Fruit fly (Drosophila melanogaster) S2 (cell line): ENCODE measurements around the gene MTA1-like.
A peak's percentile ranks its signal among the peaks of the same experiment; 100 is the strongest.

Experiments
- CG8478 ChIP-seq: fragments of >200 bp; optimal IDR thresholded peaks from 2 replicates; lab custom pipeline; 2018
- CTCF ChIP-seq, 2 experiments: fragments of >200 bp; optimal IDR thresholded peaks; 2 replicates each; lab custom pipeline; 2018

The MTA1-like gene

DNA sequence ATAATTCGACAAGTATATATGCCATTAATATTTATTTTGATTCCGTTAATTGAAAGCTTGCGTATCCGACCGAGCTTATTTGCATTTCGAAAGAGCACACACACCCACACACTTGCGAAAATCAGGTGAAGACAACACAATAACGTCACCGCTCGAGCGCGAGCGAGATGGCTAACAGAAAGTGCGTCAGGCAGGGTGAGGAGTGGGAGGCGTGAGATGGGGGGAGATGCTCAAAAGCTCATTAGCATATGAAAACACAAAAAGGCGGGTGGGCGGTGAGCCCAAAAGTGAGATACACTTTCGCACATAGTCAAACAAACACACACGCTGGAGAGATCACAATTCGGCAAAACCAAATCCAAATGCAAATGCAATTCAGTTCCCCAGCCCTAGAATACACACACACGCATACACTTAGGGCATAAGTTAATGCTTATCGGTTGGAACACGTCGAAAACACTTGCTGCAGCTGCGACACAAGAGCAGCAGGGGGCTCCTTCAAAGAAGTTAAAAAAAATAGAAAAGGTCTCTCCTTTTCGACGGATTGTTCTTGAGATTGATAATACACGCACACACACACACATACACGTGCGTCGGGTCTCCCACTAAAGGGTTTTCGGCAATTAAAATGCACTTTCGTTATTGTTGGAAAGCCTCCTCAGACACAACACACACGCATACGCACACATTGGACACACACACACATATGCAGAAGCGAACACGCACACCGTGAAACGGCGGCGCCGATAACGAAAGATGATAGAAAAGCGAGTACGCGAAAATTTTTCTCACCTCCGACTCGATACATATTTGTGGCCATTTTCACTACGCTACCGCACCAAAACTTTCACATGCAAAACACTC lies 601 bp downstream of the MTA1-like start:
- TF ChIP-seq CG8478 (no peak), CTCF (optimal IDR thresholded peaks at IDR 0.05; lab: Kevin White, UChicago) (no peak)

dm6 chr3R:5643421-5643820 lies 5.1 kb downstream of the MTA1-like start:
- TF ChIP-seq CG8478 = no peak
- TF ChIP-seq CTCF (optimal IDR thresholded peaks at IDR 0.05; lab: Kevin White, UChicago) = no peak

DNA sequence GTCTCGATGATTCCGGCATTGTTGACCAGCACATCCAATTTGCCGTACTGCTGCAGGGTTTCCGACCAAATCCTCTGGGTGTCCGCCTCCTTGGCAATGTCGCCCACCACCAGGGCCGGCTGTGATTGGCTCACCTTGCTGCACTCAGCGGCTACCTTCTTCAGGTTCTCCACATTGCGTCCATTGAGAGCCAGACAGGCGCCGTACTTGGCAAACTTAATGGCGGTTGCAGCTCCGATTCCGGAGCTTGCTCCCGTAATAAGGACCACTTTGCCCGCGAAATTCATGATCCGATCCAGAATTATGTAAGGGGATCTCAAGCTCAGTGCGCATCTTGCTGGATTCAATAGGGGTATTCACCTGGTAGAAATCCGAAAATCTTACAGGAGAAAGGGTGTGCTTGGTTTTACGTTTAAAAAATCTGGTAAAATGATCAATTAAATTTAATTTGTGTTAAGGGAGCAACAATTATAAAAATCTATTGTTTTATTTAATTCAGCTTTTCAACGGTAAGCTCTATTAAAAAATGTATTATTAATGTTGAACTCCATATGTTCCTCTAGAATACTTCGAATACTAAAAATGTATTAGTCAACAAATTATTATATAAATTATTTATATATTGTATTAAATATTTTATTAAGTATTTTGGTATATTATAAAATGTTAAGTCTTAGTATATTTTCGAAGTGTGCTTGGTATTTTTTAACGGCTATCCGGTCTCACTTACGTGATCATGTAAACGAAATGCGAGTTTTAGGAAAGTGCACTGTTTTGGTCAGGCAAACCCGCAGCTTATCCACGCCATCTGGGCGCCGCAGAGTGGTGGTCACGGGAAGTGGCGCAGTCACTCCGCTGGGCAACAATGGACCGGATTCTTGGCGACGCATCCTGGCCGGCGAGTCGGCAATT lies 11.8 kb downstream of the MTA1-like start, which contains the start of the genes CG31548 and CG12170:
CG31548 (minus strand) TSS at position 334 of the 912 bp plus-strand sequence.
CG12170 (plus strand) TSS at position 716 of the 912 bp plus-strand sequence.
- TF ChIP-seq CTCF (optimal IDR thresholded peaks at IDR 0.05; lab: Kevin White, UChicago) (no peak), CG8478 (no peak)

dm6 chr3R:5635524-5635923 lies 13.0 kb downstream of the MTA1-like start, which contains the start of gene CG31546:
Gene CG31546, minus strand, starts transcription at chr3R:5635624.
- TF ChIP-seq CG8478 (no peak), CTCF (optimal IDR thresholded peaks at IDR 0.05; lab: Kevin White, UChicago) (no peak)

- TF ChIP-seq CG8478 (no peak), CTCF (optimal IDR thresholded peaks at IDR 0.05; lab: Kevin White, UChicago) (no peak)
These were observed 15.1 kb downstream of the MTA1-like start, which contains the start of gene CG12171 for dm6 chr3R:5633437-5633836. Gene CG12171, plus strand, starts transcription at chr3R:5633627.

DNA sequence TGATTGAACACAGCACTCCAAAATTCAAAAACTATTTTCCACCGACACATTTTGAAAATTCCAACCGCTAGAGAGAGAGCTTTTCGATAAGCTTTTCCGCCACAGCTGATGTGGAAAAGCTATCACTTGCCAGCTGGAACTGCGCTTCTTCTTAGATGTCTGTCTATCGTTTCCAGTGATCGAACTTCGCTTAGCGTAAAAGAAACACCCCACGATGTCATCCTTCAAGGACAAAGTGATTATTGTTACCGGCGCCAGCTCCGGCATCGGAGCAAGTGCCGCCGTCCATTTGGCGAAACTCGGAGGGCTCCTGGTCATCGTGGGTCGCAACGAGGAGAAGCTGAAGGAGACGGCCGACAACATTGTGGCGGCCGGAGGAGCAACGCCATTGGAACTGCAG lies 16.4 kb downstream of the MTA1-like start, which contains the start of gene CG31549:
CG31549 (plus strand) TSS at position 11 of the 400 bp plus-strand sequence.
- no peak for TF ChIP-seq CTCF (optimal IDR thresholded peaks at IDR 0.05; lab: Kevin White, UChicago)
- TF ChIP-seq CG8478 = no peak

DNA sequence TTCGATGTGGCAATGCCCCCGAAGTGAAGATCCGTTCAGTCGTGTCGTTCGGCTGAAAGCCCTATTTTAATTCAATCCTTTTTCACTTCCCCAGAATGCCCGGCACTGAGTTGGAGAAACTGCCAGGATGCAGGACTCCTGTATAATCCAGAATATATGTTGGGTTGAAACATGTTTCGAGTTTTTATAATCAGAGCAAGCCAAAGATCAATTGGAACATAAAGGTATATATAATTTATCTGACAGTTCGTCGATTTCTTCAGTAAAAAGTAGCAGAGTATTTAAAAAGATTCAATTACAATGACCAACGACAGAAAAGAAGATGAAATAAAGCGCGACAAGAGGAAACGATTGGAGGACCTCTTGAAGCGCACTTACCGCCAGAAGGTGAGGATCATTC lies 21.0 kb downstream of the MTA1-like start, which contains the start of gene CG31551:
CG31551 (plus strand) TSS at position 301 of the 400 bp plus-strand sequence.
- no peak for TF ChIP-seq CTCF (optimal IDR thresholded peaks at IDR 0.05; lab: Kevin White, UChicago)
- no peak for TF ChIP-seq CG8478

DNA sequence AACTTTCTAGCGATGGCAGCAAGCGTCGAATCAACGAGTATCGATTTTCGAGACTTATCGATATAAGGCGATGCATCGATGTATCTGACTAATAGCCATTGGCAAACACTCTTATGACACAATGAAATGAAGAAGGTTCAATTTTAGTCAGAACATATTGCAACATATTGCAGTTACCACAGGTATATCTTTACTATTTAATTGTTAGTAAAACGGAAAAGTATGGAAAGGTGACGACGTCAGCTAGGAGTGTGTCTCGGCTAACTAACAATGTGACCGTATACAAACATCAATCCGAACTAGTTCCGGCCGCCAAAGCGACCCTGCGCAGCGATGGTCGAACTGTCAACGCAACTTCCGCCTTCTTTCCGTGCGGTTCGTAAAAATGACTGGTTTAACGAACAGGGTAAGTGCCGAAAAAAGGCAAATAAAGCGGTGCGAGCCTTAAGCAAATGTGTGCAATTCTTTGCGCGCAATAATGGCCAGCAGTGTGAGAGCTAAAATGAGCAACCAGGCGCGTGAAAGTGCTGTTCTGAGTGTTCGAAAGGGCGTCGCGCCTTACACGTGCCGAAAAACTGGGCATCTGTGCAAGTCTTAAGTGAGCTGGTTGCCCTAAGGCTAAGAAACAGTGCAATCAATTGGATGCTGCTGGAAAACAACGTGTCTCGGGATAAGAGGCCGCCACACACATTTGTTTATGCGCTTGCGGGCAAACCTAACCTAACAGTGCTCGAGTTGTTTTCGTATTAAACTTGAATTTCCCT lies 24.2 kb downstream of the MTA1-like start, which contains the start of the genes Dph4, Spec2 and RpL13A:
Dph4 (minus strand) TSS at position 11 of the 764 bp plus-strand sequence.
Spec2 (minus strand) TSS at position 11 of the 764 bp plus-strand sequence.
RpL13A (plus strand) TSS at position 360 of the 764 bp plus-strand sequence.
- TF ChIP-seq CTCF (optimal IDR thresholded peaks at IDR 0.05; lab: Kevin White, UChicago) (peak; percentile 47 to 55), CG8478 (no peak)

DNA sequence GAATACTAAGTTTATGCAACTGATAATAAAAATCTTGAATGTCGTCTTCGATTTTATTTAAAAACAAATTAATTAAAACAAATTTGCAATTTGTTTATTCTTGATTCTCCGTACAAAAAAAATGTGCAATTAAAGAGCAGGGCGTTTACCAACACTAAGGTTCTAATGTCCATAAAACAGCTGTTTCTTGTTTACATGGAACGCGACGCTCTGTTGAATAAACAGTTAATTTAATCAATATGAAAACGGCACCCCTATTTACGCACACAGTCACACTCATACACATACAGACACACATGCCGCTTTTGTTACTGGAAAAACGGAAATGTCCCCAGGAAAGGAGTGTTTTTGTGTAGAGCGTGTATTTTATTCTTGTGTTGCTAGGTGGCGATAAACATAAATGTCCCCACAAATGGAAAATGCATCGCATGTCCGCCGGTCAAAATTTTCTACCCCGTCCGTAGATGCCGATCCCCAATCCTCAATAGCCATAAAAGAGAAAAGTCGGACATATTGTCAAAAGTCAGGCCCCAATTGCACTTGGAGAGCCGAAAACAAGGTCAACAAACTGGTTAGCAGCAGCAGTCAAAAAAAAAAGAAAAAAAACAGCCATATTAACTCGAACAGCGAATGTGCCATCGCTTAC lies 25.4 kb downstream of the MTA1-like start:
- TF ChIP-seq CTCF (optimal IDR thresholded peaks at IDR 0.05; lab: Kevin White, UChicago) (no peak), CG8478 (no peak)

- TF ChIP-seq CTCF (optimal IDR thresholded peaks at IDR 0.05; lab: Kevin White, UChicago) (no peak), CG8478 (no peak)
These were observed 26.2 kb downstream of the MTA1-like start for dm6 chr3R:5622406-5622752.

DNA sequence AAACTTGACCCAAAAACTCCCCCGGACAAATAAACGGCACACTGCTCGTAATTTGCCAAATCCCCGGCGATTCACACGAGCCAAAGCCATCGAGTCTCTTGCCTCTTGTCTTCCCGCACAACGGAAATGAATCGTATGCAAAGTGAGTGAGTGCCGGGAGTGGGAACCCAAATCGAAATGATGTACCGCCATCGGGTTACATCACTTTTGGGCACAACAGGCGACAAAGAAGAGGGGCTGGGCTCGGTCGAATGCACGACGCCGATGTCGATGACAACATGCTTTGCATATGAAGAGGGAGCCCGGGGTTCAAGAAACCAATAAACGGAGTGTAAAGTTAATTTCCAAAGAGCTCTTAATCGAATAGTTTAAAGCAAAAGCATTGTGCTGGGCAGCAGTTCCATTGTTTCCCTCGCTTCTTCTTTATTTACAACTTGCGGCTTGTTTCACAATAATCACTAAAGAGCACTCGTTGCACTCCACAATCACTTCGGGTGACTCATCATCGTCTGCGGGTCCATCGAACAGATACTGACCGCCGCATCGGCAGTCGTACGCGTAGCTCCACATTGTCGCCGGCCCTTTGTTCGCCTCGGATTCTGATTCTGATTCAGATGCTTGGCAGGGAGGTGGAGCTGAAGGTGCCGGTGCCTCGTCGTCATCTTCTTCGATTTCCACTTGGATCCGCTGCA lies 26.7 kb downstream of the MTA1-like start:
- no peak for TF ChIP-seq CTCF (optimal IDR thresholded peaks at IDR 0.05; lab: Kevin White, UChicago)
- no peak for TF ChIP-seq CG8478

DNA sequence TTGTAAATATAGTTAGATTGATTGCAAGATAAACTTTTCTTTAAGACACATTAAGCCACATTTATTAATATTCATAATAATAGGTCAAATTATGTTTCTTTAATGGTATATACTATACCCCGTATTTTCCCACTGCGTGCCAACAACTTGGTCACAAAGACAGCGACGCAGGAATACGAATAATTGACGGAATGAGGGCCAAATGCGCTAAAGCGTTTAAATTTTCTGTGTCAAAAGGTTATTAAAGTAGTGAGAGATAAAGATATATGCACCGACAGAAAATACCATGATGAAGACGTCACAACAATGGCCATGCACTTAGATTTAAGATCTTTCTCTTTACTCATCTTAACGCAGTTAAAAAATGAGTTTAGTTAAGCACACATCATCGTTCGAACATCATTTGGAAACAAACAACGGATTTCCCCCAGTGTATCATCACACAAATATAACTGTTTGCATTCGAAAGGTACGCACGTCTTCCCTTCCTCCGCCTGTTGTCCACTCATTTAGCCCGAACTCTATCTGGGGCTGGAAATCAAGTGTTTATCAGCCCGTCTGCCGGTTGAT lies 28.1 kb downstream of the MTA1-like start:
- no peak for TF ChIP-seq CG8478
- no peak for TF ChIP-seq CTCF (optimal IDR thresholded peaks at IDR 0.05; lab: Kevin White, UChicago)
